Fruit fly (Drosophila melanogaster) whole organism, embryonic: ENCODE measurements around the gene CG43090.

Experiments
- CG9727 ChIP-seq: fragments of 200-800 bp; sonication (Bioruptor generic); optimal IDR thresholded peaks from 3 replicates; lab custom pipeline; 2017; ENCODE audit warnings: missing biosample characterization, mild to moderate bottlenecking, missing genetic modification characterization
- Eip74EF ChIP-seq, 2 experiments: fragments of 200-800 bp in 1 of 2; fragments of >200 bp in 1 of 2; sonication (Bioruptor generic) in 1 of 2; optimal IDR thresholded peaks; 2 replicates each; lab custom pipeline; 2017 to 2019; ENCODE audit warnings: missing biosample characterization in 2 of 2, missing genetic modification characterization in 2 of 2, mild to moderate bottlenecking in 1 of 2, moderate library complexity in 1 of 2

DNA sequence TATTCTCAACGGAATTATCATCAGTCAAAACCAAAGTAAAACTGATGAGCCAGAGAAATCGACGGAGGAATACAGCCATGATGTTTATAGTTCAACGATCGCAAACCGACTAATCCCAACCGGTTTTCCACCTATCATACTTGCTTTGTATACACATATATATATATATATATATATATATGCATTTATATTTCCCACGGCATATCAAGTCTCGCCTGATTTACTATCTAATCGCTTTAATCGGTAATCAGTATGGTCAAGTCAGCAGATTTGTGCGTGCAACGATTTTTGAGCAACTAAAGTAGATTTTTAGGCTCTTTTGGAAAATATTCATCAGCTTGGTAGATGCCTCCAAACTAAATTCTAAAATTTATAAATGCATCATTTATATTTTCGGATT lies 3.4 kb downstream of the CG43090 start, which contains the start of gene CG32750:
- no peak for TF ChIP-seq Eip74EF (GFP tag; optimal IDR thresholded peaks at IDR 0.05; lab: Kevin White, UChicago)
- TF ChIP-seq CG9727, result no peak
